Worm (Caenorhabditis elegans) whole organism, L2 larva: Measurements from ENCODE around the gene srh-140.

Source experiments
- blmp-1 ChIP-seq: sonication (generic microtip); optimal IDR thresholded peaks from 2 replicates; lab custom pipeline; 2017; ENCODE audit warnings: missing genetic modification characterization, mild to moderate bottlenecking, missing compliant biosample characterization, antibody characterized with exemption, moderate library complexity; ENCODE audit not compliant: insufficient read depth
- ceh-82 ChIP-seq: fragments of 150-350 bp; optimal IDR thresholded peaks from 2 replicates; lab custom pipeline; 2014; ENCODE audit warnings: missing biosample characterization, missing genetic modification characterization
- lin-13 ChIP-seq: fragments of 150-350 bp; optimal IDR thresholded peaks from 2 replicates; lab custom pipeline; 2014; ENCODE audit warnings: missing biosample characterization, missing genetic modification reagents, missing genetic modification characterization
- nhr-129 ChIP-seq: fragments of 150-350 bp; optimal IDR thresholded peaks from 2 replicates; lab custom pipeline; 2014; ENCODE audit warnings: missing biosample characterization, missing genetic modification characterization

- TF ChIP-seq lin-13 (GFP tag; lab: Kevin White, UChicago): no peak
- no peak for TF ChIP-seq blmp-1
- TF ChIP-seq ceh-82 (tag; lab: Kevin White, UChicago): no peak
- no peak for TF ChIP-seq nhr-129 (tag; lab: Kevin White, UChicago)
Observed at ce11 chrV:15712385-15712784, 9.6 kb upstream of the srh-140 start.
